Worm (Caenorhabditis elegans) whole organism, L2 larva: ENCODE measurements around the gene abf-6.
A peak's percentile ranks its signal among the peaks of the same experiment; 100 is the strongest.

Experiments used
- F13H6.1 ChIP-seq: sonication (generic microtip); optimal IDR thresholded peaks from 2 replicates; lab custom pipeline; 2016; ENCODE audit warnings: missing genetic modification characterization, missing compliant biosample characterization
- R02D3.7 ChIP-seq: fragments of 150-350 bp; optimal IDR thresholded peaks from 2 replicates; lab custom pipeline; 2014; ENCODE audit warnings: missing biosample characterization, missing genetic modification characterization
- ZK546.5 ChIP-seq: sonication (generic microtip); optimal IDR thresholded peaks from 2 replicates; lab custom pipeline; 2017; ENCODE audit warnings: missing biosample characterization, missing genetic modification characterization
- alr-1 ChIP-seq: fragments of 150-350 bp; optimal IDR thresholded peaks from 2 replicates; lab custom pipeline; 2014; ENCODE audit warnings: missing biosample characterization, missing genetic modification characterization
- ama-1 ChIP-seq: fragments of 150-350 bp; optimal IDR thresholded peaks from 2 replicates; lab custom pipeline; 2018; ENCODE audit warnings: inconsistent platforms
- blmp-1 ChIP-seq: sonication (generic microtip); optimal IDR thresholded peaks from 2 replicates; lab custom pipeline; 2017; ENCODE audit warnings: missing genetic modification characterization, mild to moderate bottlenecking, missing compliant biosample characterization, antibody characterized with exemption, moderate library complexity; ENCODE audit not compliant: insufficient read depth
- ceh-16 ChIP-seq: fragments of 150-350 bp; optimal IDR thresholded peaks from 2 replicates; lab custom pipeline; 2014; ENCODE audit warnings: missing biosample characterization, missing genetic modification characterization
- ceh-82 ChIP-seq: fragments of 150-350 bp; optimal IDR thresholded peaks from 2 replicates; lab custom pipeline; 2014; ENCODE audit warnings: missing biosample characterization, missing genetic modification characterization
- crh-2 ChIP-seq: sonication (generic microtip); optimal IDR thresholded peaks from 2 replicates; lab custom pipeline; 2017; ENCODE audit warnings: missing biosample characterization, missing genetic modification characterization
- dmd-4 ChIP-seq: sonication (generic microtip); optimal IDR thresholded peaks from 2 replicates; lab custom pipeline; 2017; ENCODE audit warnings: missing biosample characterization, missing genetic modification characterization
- egl-27 ChIP-seq: sonication (generic microtip); optimal IDR thresholded peaks from 3 replicates; lab custom pipeline; 2017; ENCODE audit warnings: missing biosample characterization, missing genetic modification reagents, missing genetic modification characterization
- elt-1 ChIP-seq: fragments of 150-350 bp; optimal IDR thresholded peaks from 2 replicates; lab custom pipeline; 2014; ENCODE audit warnings: missing biosample characterization, missing genetic modification characterization
- elt-3 ChIP-seq: sonication (generic microtip); optimal IDR thresholded peaks from 2 replicates; lab custom pipeline; 2017; ENCODE audit warnings: missing biosample characterization, missing genetic modification characterization
- fos-1 ChIP-seq: fragments of 150-350 bp; optimal IDR thresholded peaks from 2 replicates; lab custom pipeline; 2014; ENCODE audit warnings: missing biosample characterization, missing genetic modification characterization
- gmeb-1 ChIP-seq: fragments of 150-350 bp; optimal IDR thresholded peaks from 2 replicates; lab custom pipeline; 2014; ENCODE audit warnings: missing biosample characterization, missing genetic modification characterization
- lin-11 ChIP-seq: fragments of 150-350 bp; sonication (generic microtip); optimal IDR thresholded peaks from 2 replicates; lab custom pipeline; 2014; ENCODE audit warnings: missing biosample characterization, missing genetic modification characterization, inconsistent platforms, mixed read lengths
- lin-39 ChIP-seq: fragments of 150-350 bp; optimal IDR thresholded peaks from 2 replicates; lab custom pipeline; 2014; ENCODE audit warnings: missing biosample characterization, missing genetic modification reagents, missing genetic modification characterization
- lsy-2 ChIP-seq, 2 experiments: fragments of 150-350 bp in 1 of 2; sonication (generic microtip) in 1 of 2; optimal IDR thresholded peaks; 2 replicates each; lab custom pipeline; 2014 to 2017; ENCODE audit warnings: missing biosample characterization in 2 of 2, missing genetic modification characterization in 2 of 2
- mab-5 ChIP-seq: fragments of 150-350 bp; optimal IDR thresholded peaks from 2 replicates; lab custom pipeline; 2014; ENCODE audit warnings: missing biosample characterization, missing genetic modification characterization
- nhr-10 ChIP-seq: sonication (generic microtip); optimal IDR thresholded peaks from 2 replicates; lab custom pipeline; 2017; ENCODE audit warnings: missing biosample characterization, missing genetic modification characterization
- nhr-11 ChIP-seq: fragments of 150-350 bp; optimal IDR thresholded peaks from 2 replicates; lab custom pipeline; 2014; ENCODE audit warnings: missing biosample characterization, missing genetic modification characterization
- nhr-12 ChIP-seq: fragments of 150-350 bp; optimal IDR thresholded peaks from 2 replicates; lab custom pipeline; 2014; ENCODE audit warnings: missing biosample characterization, missing genetic modification characterization
- nhr-129 ChIP-seq: fragments of 150-350 bp; optimal IDR thresholded peaks from 2 replicates; lab custom pipeline; 2014; ENCODE audit warnings: missing biosample characterization, missing genetic modification characterization
- nhr-21 ChIP-seq: fragments of 150-350 bp; optimal IDR thresholded peaks from 2 replicates; lab custom pipeline; 2014; ENCODE audit warnings: missing biosample characterization, missing genetic modification characterization
- nhr-23 ChIP-seq: fragments of 150-350 bp; optimal IDR thresholded peaks from 2 replicates; lab custom pipeline; 2014; ENCODE audit warnings: missing biosample characterization, missing genetic modification reagents, missing genetic modification characterization
- nhr-6 ChIP-seq: fragments of 150-350 bp; optimal IDR thresholded peaks from 2 replicates; lab custom pipeline; 2014; ENCODE audit warnings: missing biosample characterization, missing genetic modification characterization
- sma-3 ChIP-seq: sonication (generic microtip); optimal IDR thresholded peaks from 2 replicates; lab custom pipeline; 2016; ENCODE audit warnings: missing genetic modification reagents, missing genetic modification characterization, missing compliant biosample characterization
- sma-9 ChIP-seq, 2 experiments: fragments of 150-350 bp in 1 of 2; sonication (generic microtip) in 1 of 2; optimal IDR thresholded peaks; 2 replicates each; lab custom pipeline; 2014 to 2016; ENCODE audit warnings: missing genetic modification characterization in 2 of 2, mild to moderate bottlenecking in 1 of 2, missing biosample characterization in 1 of 2, missing compliant biosample characterization in 1 of 2, missing genetic modification reagents in 1 of 2, moderate library complexity in 1 of 2
- snpc-4 ChIP-seq: fragments of 150-350 bp; optimal IDR thresholded peaks from 2 replicates; lab custom pipeline; 2014; ENCODE audit warnings: missing biosample characterization, missing genetic modification characterization
- unc-39 ChIP-seq: fragments of 150-350 bp; optimal IDR thresholded peaks from 2 replicates; lab custom pipeline; 2014; ENCODE audit warnings: missing biosample characterization, missing genetic modification characterization
- unc-55 ChIP-seq: fragments of 150-350 bp; sonication (generic microtip); optimal IDR thresholded peaks from 3 replicates; lab custom pipeline; 2014; ENCODE audit warnings: missing biosample characterization, missing genetic modification reagents, missing genetic modification characterization
- unc-62 ChIP-seq: fragments of 150-350 bp; optimal IDR thresholded peaks from 2 replicates; lab custom pipeline; 2014; ENCODE audit warnings: missing biosample characterization, missing genetic modification reagents, missing genetic modification characterization
- zag-1 ChIP-seq: fragments of 150-350 bp; optimal IDR thresholded peaks from 2 replicates; lab custom pipeline; 2014; ENCODE audit warnings: missing biosample characterization, missing genetic modification characterization
- ztf-1 ChIP-seq: fragments of 200-800 bp; sonication (Bioruptor generic); conservative IDR thresholded peaks from 2 replicates; pipeline ENCODE4 v1.3.6; 2022; ENCODE audit warnings: missing genetic modification characterization, missing compliant biosample characterization
- ztf-11 ChIP-seq: sonication (generic microtip); optimal IDR thresholded peaks from 2 replicates; lab custom pipeline; 2017; ENCODE audit warnings: missing biosample characterization, missing genetic modification characterization

The abf-6 gene

DNA sequence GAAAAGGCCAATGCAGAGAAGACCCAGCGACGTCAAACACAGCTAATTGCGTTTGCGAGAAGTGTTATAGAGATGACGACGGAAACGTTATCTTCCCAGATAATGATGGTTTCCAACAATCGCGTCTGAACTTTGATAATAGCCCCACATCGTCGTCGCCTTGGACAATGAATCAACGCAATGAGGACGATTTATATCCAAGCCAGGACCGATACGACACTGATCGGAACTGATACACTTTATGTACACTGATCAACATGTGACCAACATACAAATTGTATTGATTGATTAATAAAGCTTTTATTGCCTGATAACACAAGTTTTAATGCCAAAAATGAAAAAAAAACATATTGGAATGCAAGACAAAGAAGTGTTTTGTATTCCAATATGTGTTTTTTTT lies 843 bp upstream of the abf-6 start:
- TF ChIP-seq nhr-21 (tag; lab: Kevin White, UChicago) (peak; percentile 50), sma-3 (GFP tag; lab: Kevin White, UChicago) (peak; percentile 23), blmp-1 (tag; lab: Kevin White, UChicago) (no peak)

ce11 chrX:12799831-12800230 lies 5.9 kb downstream of the abf-6 start:
- TF ChIP-seq nhr-23 (tag; lab: Kevin White, UChicago) = no peak
- no peak for TF ChIP-seq unc-39
- TF ChIP-seq alr-1 = no peak
- TF ChIP-seq mab-5 (tag; lab: Kevin White, UChicago) = no peak
- no peak for TF ChIP-seq lin-39
- no peak for TF ChIP-seq unc-55 (GFP tag; lab: Kevin White, UChicago)
- no peak for TF ChIP-seq nhr-12 (tag; lab: Kevin White, UChicago)
- TF ChIP-seq gmeb-1 (tag; lab: Kevin White, UChicago) = no peak
- no peak for TF ChIP-seq zag-1 (tag; lab: Kevin White, UChicago)
- no peak for TF ChIP-seq nhr-6
- no peak for TF ChIP-seq elt-3
- no peak for TF ChIP-seq ZK546.5
- TF ChIP-seq ceh-82 (tag; lab: Kevin White, UChicago) = no peak
- TF ChIP-seq blmp-1 (tag; lab: Kevin White, UChicago) = no peak
- no peak for TF ChIP-seq sma-9 (GFP tag; optimal IDR thresholded peaks at IDR 0.05; lab: Kevin White, UChicago)
- TF ChIP-seq sma-9 (tag; optimal IDR thresholded peaks at IDR 0.05; lab: Kevin White, UChicago) = no peak
- no peak for TF ChIP-seq ceh-16 (tag; lab: Kevin White, UChicago)
- TF ChIP-seq ztf-1 (GFP tag; lab: Robert Waterston, UW) = no peak
- TF ChIP-seq dmd-4 (tag; lab: Kevin White, UChicago) = no peak
- TF ChIP-seq lin-11 (tag; lab: Kevin White, UChicago) = no peak

- no peak for TF ChIP-seq unc-62 (GFP tag; lab: Kevin White, UChicago)
- peak; percentile 15 for TF ChIP-seq crh-2 (tag; lab: Kevin White, UChicago)
- TF ChIP-seq fos-1 (tag; lab: Kevin White, UChicago) = peak; percentile 72
- TF ChIP-seq nhr-129 (tag; lab: Kevin White, UChicago) = no peak
Observed at ce11 chrX:12806926-12807325, 13.0 kb downstream of the abf-6 start.

DNA sequence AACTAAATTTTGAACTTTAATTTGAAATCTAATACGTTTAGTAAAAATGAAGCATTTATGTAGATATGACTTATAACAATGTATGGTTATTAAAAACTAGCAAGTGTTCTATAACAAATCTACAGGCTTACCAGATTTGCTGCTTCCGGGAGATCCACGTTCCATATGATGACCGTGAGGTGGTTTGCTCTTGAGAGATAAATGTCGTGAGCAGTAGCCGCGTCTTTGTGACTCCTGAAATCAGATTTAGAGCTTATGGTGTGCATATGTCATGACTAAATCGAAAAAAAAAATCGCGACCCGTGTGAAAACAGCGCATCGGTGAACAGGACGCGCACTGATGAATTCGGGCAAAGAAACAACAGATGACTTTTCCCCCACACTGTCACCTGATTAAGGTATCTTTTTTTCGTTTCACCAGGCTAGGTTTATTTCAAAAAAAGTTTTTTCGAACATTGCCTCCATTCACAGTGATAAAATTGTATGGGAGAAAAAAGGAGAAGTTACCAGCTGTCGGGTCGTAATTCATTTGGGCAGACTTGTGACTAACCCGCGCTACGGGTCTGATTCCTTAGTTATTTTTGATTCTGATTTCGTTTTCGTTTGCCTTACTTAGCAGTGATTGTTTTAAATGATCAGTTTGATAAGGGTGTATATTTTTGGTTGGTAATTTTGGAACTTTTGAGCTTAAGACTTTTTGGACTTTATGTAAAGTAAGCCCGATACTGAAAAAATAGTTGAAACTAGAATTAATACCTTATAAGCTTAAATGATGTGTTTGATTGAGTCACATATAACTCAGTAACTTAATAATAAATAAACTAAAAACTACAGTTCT lies 14.4 kb downstream of the abf-6 start, which contains the start of gene nhr-27:
TSS of gene nhr-27 (minus strand) at position 234 of the 838 bp plus-strand sequence.
- TF ChIP-seq lsy-2 (tag; optimal IDR thresholded peaks at IDR 0.05; lab: Kevin White, UChicago) = no peak
- peak; percentile 52 for TF ChIP-seq blmp-1 (tag; lab: Kevin White, UChicago)

ce11 chrX:12813539-12813938 lies 19.6 kb downstream of the abf-6 start, which contains the start of gene gei-3:
Gene gei-3 (minus strand): TSS chrX:12813639.
- TF ChIP-seq gmeb-1 (tag; lab: Kevin White, UChicago) (no peak), elt-3 (no peak), nhr-6 (no peak), zag-1 (tag; lab: Kevin White, UChicago) (no peak), ztf-1 (GFP tag; lab: Robert Waterston, UW) (no peak), dmd-4 (tag; lab: Kevin White, UChicago) (no peak), nhr-10 (no peak), elt-1 (tag; lab: Kevin White, UChicago) (no peak), ztf-11 (no peak), snpc-4 (tag; lab: Kevin White, UChicago) (no peak), R02D3.7 (tag; lab: Kevin White, UChicago) (no peak), unc-39 (no peak), nhr-11 (tag; lab: Kevin White, UChicago) (no peak), lin-39 (no peak), lin-11 (tag; lab: Kevin White, UChicago) (no peak), egl-27 (no peak), F13H6.1 (tag; lab: Kevin White, UChicago) (no peak), ama-1 (lab: Kevin White, UChicago) (no peak)
